Fruit fly (Drosophila melanogaster) whole organism, embryonic: ENCODE results near the gene Sap30.

Source experiments
- ATbp ChIP-seq: fragments of 200-800 bp; sonication (Bioruptor generic); optimal IDR thresholded peaks from 2 replicates; lab custom pipeline; 2017; ENCODE audit warnings: missing biosample characterization, mild to moderate bottlenecking, missing genetic modification characterization, missing genetic modification reagents
- Ada2b ChIP-seq: fragments of 200-800 bp; sonication (Bioruptor generic); IDR thresholded peaks from 2 replicates; pipeline ENCODE4 v1.3.6; 2022; ENCODE audit warnings: missing biosample characterization, missing genetic modification characterization
- CG10147 ChIP-seq: fragments of 200-800 bp; sonication (Bioruptor generic); optimal IDR thresholded peaks from 2 replicates; lab custom pipeline; 2019; ENCODE audit warnings: missing biosample characterization, mild to moderate bottlenecking, missing genetic modification characterization, moderate library complexity
- CG10267 ChIP-seq: fragments of 200-800 bp; sonication (Bioruptor generic); optimal IDR thresholded peaks from 2 replicates; lab custom pipeline; 2018; ENCODE audit warnings: missing biosample characterization, mild to moderate bottlenecking, missing genetic modification characterization, moderate library complexity
- CG10462 ChIP-seq: fragments of 200-800 bp; sonication (Bioruptor generic); optimal IDR thresholded peaks from 2 replicates; lab custom pipeline; 2016; ENCODE audit warnings: missing biosample characterization, missing genetic modification characterization
- CG11504 ChIP-seq: fragments of 200-800 bp; sonication (Bioruptor generic); optimal IDR thresholded peaks from 3 replicates; lab custom pipeline; 2019; ENCODE audit warnings: missing biosample characterization, mild to moderate bottlenecking, missing genetic modification characterization, moderate library complexity
- CG13123 ChIP-seq: fragments of 200-800 bp; sonication (Bioruptor generic); optimal IDR thresholded peaks from 2 replicates; lab custom pipeline; 2016; ENCODE audit warnings: missing biosample characterization, missing genetic modification characterization
- CG13287 ChIP-seq: fragments of 200-800 bp; sonication (Bioruptor generic); IDR thresholded peaks from 2 replicates; pipeline ENCODE4 v1.3.6; 2022; ENCODE audit warnings: missing biosample characterization, missing genetic modification characterization; ENCODE audit not compliant: partially characterized antibody
- CG1603 ChIP-seq: fragments of 200-800 bp; sonication (Bioruptor generic); optimal IDR thresholded peaks from 2 replicates; lab custom pipeline; 2019; ENCODE audit warnings: missing biosample characterization, mild to moderate bottlenecking, missing genetic modification characterization, moderate library complexity
- CG16815 ChIP-seq: fragments of 200-800 bp; sonication (Bioruptor generic); optimal IDR thresholded peaks from 3 replicates; lab custom pipeline; 2017; ENCODE audit warnings: missing biosample characterization, mild to moderate bottlenecking, missing genetic modification characterization
- CG17612 ChIP-seq: fragments of 200-800 bp; sonication (Bioruptor generic); IDR thresholded peaks from 2 replicates; pipeline ENCODE4 v1.3.6; 2022; ENCODE audit warnings: missing biosample characterization, missing genetic modification characterization
- CG18262 ChIP-seq: fragments of 200-800 bp; optimal IDR thresholded peaks from 3 replicates; lab custom pipeline; 2019; ENCODE audit warnings: missing biosample characterization, mild to moderate bottlenecking, missing genetic modification characterization, moderate library complexity
- CG2678 ChIP-seq: fragments of 200-800 bp; sonication (Bioruptor generic); optimal IDR thresholded peaks from 3 replicates; lab custom pipeline; 2019; ENCODE audit warnings: missing biosample characterization, mild to moderate bottlenecking, missing genetic modification characterization, moderate library complexity
- CG30403 ChIP-seq: fragments of 200-800 bp; sonication (Bioruptor generic); optimal IDR thresholded peaks from 3 replicates; lab custom pipeline; 2016; ENCODE audit warnings: missing biosample characterization, missing genetic modification characterization
- CG31441 ChIP-seq: fragments of 200-800 bp; sonication (Bioruptor generic); IDR thresholded peaks from 2 replicates; pipeline ENCODE4 v1.3.6; 2022; ENCODE audit warnings: missing biosample characterization, missing genetic modification characterization
- CG4282 ChIP-seq: fragments of 200-800 bp; sonication (Bioruptor generic); optimal IDR thresholded peaks from 2 replicates; lab custom pipeline; 2016; ENCODE audit warnings: missing biosample characterization, missing genetic modification characterization
- CG4404 ChIP-seq: fragments of 200-800 bp; sonication (Bioruptor generic); IDR thresholded peaks from 2 replicates; pipeline ENCODE4 v1.3.6; 2022; ENCODE audit warnings: missing biosample characterization, missing genetic modification characterization
- CG4730 ChIP-seq: fragments of 200-800 bp; sonication (Bioruptor generic); IDR thresholded peaks from 2 replicates; pipeline ENCODE4 v1.3.6; 2022; ENCODE audit warnings: missing biosample characterization, missing genetic modification characterization
- CG6689 ChIP-seq: fragments of 200-800 bp; sonication (Bioruptor generic); IDR thresholded peaks from 2 replicates; pipeline ENCODE4 v1.3.6; 2022; ENCODE audit warnings: missing biosample characterization, missing genetic modification characterization
- CG7745 ChIP-seq: fragments of 200-800 bp; sonication (Bioruptor generic); optimal IDR thresholded peaks from 2 replicates; lab custom pipeline; 2018; ENCODE audit warnings: missing biosample characterization, mild to moderate bottlenecking, missing genetic modification characterization, moderate library complexity
- CG7839 ChIP-seq: fragments of 200-800 bp; sonication (Bioruptor generic); optimal IDR thresholded peaks from 3 replicates; lab custom pipeline; 2018; ENCODE audit warnings: missing biosample characterization, mild to moderate bottlenecking, missing genetic modification characterization, moderate library complexity
- CG9437 ChIP-seq: fragments of 200-800 bp; sonication (Bioruptor generic); optimal IDR thresholded peaks from 2 replicates; lab custom pipeline; 2018; ENCODE audit warnings: missing biosample characterization, mild to moderate bottlenecking, missing genetic modification characterization
- CHES-1-like ChIP-seq: fragments of 200-800 bp; sonication (Bioruptor generic); optimal IDR thresholded peaks from 2 replicates; lab custom pipeline; 2016; ENCODE audit warnings: missing biosample characterization, missing genetic modification characterization
- Eip74EF ChIP-seq, 2 experiments: fragments of 200-800 bp in 1 of 2; fragments of >200 bp in 1 of 2; sonication (Bioruptor generic) in 1 of 2; optimal IDR thresholded peaks; 2 replicates each; lab custom pipeline; 2017 to 2019; ENCODE audit warnings: missing biosample characterization in 2 of 2, missing genetic modification characterization in 2 of 2, mild to moderate bottlenecking in 1 of 2, moderate library complexity in 1 of 2
- H2.0 ChIP-seq: fragments of 200-800 bp; sonication (Bioruptor generic); IDR thresholded peaks from 2 replicates; pipeline ENCODE4 v1.3.6; 2022; ENCODE audit warnings: missing biosample characterization, missing genetic modification characterization
- MBD-R2 ChIP-seq: fragments of 200-800 bp; sonication (Bioruptor generic); IDR thresholded peaks from 2 replicates; pipeline ENCODE4 v1.3.6; 2022; ENCODE audit warnings: missing biosample characterization, missing genetic modification characterization
- Neu2 ChIP-seq: fragments of 200-800 bp; sonication (Bioruptor generic); optimal IDR thresholded peaks from 3 replicates; lab custom pipeline; 2016; ENCODE audit warnings: missing biosample characterization, missing genetic modification characterization, borderline replicate concordance
- Nf-YC ChIP-seq: fragments of 200-800 bp; optimal IDR thresholded peaks from 3 replicates; lab custom pipeline; 2019; ENCODE audit warnings: missing biosample characterization, mild to moderate bottlenecking, missing genetic modification characterization, moderate library complexity
- Sin3A ChIP-seq: fragments of >200 bp; optimal IDR thresholded peaks from 2 replicates; lab custom pipeline; 2018
- Sox102F ChIP-seq: fragments of 200-800 bp; sonication (Bioruptor generic); optimal IDR thresholded peaks from 2 replicates; lab custom pipeline; 2018; ENCODE audit warnings: missing biosample characterization, mild to moderate bottlenecking, missing genetic modification characterization, moderate library complexity
- bcd ChIP-seq: fragments of 200-800 bp; sonication (Bioruptor generic); optimal IDR thresholded peaks from 2 replicates; lab custom pipeline; 2017; ENCODE audit warnings: missing biosample characterization, mild to moderate bottlenecking, missing genetic modification characterization
- chinmo ChIP-seq: fragments of 200-800 bp; sonication (Bioruptor generic); IDR thresholded peaks from 4 replicates; pipeline ENCODE4 v1.3.6; 2022; ENCODE audit warnings: missing biosample characterization, missing genetic modification characterization; ENCODE audit not compliant: partially characterized antibody
- crp ChIP-seq, 2 experiments: fragments of 200-800 bp; sonication (Bioruptor generic); optimal IDR thresholded peaks; 2 replicates in 1 of 2; 3 replicates in 1 of 2; lab custom pipeline; 2017; ENCODE audit warnings: missing biosample characterization in 2 of 2, missing genetic modification characterization in 2 of 2, mild to moderate bottlenecking in 1 of 2, moderate library complexity in 1 of 2
- dmrt99B ChIP-seq: fragments of 200-800 bp; sonication (Bioruptor generic); optimal IDR thresholded peaks from 2 replicates; lab custom pipeline; 2018; ENCODE audit warnings: missing biosample characterization, mild to moderate bottlenecking, missing genetic modification characterization, moderate library complexity
- gem ChIP-seq: fragments of 200-800 bp; sonication (Bioruptor generic); optimal IDR thresholded peaks from 2 replicates; lab custom pipeline; 2019; ENCODE audit warnings: missing biosample characterization, mild to moderate bottlenecking, missing genetic modification characterization, moderate library complexity
- grau ChIP-seq: fragments of 200-800 bp; optimal IDR thresholded peaks from 3 replicates; lab custom pipeline; 2019; ENCODE audit warnings: missing biosample characterization, mild to moderate bottlenecking, missing genetic modification characterization, moderate library complexity
- hkb ChIP-seq, 2 experiments: fragments of 200-800 bp in 1 of 2; fragments of >200 bp in 1 of 2; sonication (Bioruptor generic) in 1 of 2; IDR thresholded peaks in 1 of 2; optimal IDR thresholded peaks in 1 of 2; 2 replicates each; pipeline versions ENCODE4 v1.3.6 to Lab custom; 2017 to 2022; ENCODE audit warnings: missing biosample characterization in 1 of 2, missing genetic modification characterization in 1 of 2
- jing ChIP-seq: fragments of 200-800 bp; sonication (Bioruptor generic); optimal IDR thresholded peaks from 2 replicates; lab custom pipeline; 2018; ENCODE audit warnings: missing biosample characterization, mild to moderate bottlenecking, missing genetic modification characterization
- nau ChIP-seq: fragments of 200-800 bp; sonication (Bioruptor generic); optimal IDR thresholded peaks from 3 replicates; lab custom pipeline; 2017; ENCODE audit warnings: missing biosample characterization, mild to moderate bottlenecking, missing genetic modification characterization, missing genetic modification reagents
- phol ChIP-seq: fragments of 200-800 bp; sonication (Bioruptor generic); optimal IDR thresholded peaks from 3 replicates; lab custom pipeline; 2018; ENCODE audit warnings: missing biosample characterization, mild to moderate bottlenecking, missing genetic modification characterization, moderate library complexity
- prd ChIP-seq, 3 experiments: fragments of >200 bp in 2 of 3; fragments of 200-800 bp in 1 of 3; sonication (Bioruptor generic) in 1 of 3; optimal IDR thresholded peaks in 2 of 3; IDR thresholded peaks in 1 of 3; 2 replicates in 2 of 3; 3 replicates in 1 of 3; pipeline versions ENCODE4 v1.3.6 to Lab custom; 2017 to 2022; ENCODE audit warnings: missing biosample characterization in 1 of 3, missing genetic modification characterization in 1 of 3
- slbo ChIP-seq: fragments of 200-800 bp; sonication (Bioruptor generic); IDR thresholded peaks from 2 replicates; pipeline ENCODE4 v1.3.6; 2022; ENCODE audit warnings: missing biosample characterization, missing genetic modification characterization
- slou ChIP-seq: fragments of 200-800 bp; sonication (Bioruptor generic); optimal IDR thresholded peaks from 3 replicates; lab custom pipeline; 2016; ENCODE audit warnings: missing biosample characterization, missing genetic modification characterization
- tin ChIP-seq: fragments of 200-800 bp; sonication (Bioruptor generic); optimal IDR thresholded peaks from 3 replicates; lab custom pipeline; 2016; ENCODE audit warnings: missing biosample characterization, missing genetic modification characterization
- tio ChIP-seq: fragments of 200-800 bp; sonication (Bioruptor generic); optimal IDR thresholded peaks from 2 replicates; lab custom pipeline; 2017; ENCODE audit warnings: missing biosample characterization, missing genetic modification characterization, inconsistent platforms
- trh ChIP-seq: fragments of 200-800 bp; sonication (Bioruptor generic); optimal IDR thresholded peaks from 2 replicates; lab custom pipeline; 2016; ENCODE audit warnings: missing biosample characterization, missing genetic modification characterization
- twi ChIP-seq: fragments of 200-800 bp; optimal IDR thresholded peaks from 2 replicates; lab custom pipeline; 2019; ENCODE audit warnings: missing biosample characterization, mild to moderate bottlenecking, missing genetic modification characterization, moderate library complexity
- yki ChIP-seq: fragments of >200 bp; optimal IDR thresholded peaks from 3 replicates; lab custom pipeline; 2018

Sap30 gene

DNA sequence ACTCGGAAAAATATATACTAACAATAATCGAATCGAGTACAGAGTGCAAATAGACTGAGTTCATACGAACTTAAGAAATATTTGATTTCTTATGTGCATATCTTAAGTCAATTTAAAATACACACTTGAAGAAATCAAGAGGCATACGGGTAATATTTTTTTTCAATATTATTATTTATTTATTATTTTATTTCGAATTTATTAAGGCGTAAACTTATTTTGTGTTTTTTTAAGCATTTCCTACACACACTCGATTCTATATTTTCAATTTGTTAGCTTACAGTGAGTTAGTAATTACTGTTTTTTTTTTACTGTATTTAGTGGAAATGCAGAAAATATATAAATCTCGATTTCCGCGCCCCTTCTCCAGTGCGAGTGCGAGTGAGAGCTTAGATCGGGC is 26.1 kb downstream of the Sap30 start (continued):
- TF ChIP-seq chinmo (GFP tag; lab: Robert Waterston, UW) (no peak), Nf-YC (tag; lab: Kevin White, UChicago) (peak; percentile 8), hkb (optimal IDR thresholded peaks at IDR 0.05; lab: Kevin White, UChicago) (no peak), hkb (GFP tag; IDR thresholded peaks at IDR 0.05; lab: Robert Waterston, UW) (peak; percentile 32; the same call in 1 of the 2 replicates), Eip74EF (GFP tag; optimal IDR thresholded peaks at IDR 0.05; lab: Kevin White, UChicago) (no peak), CG1603 (tag; lab: Kevin White, UChicago) (no peak), crp (GFP tag; optimal IDR thresholded peaks at IDR 0.05; lab: Kevin White, UChicago) (no peak), grau (tag; lab: Kevin White, UChicago) (peak; percentile 35), slbo (GFP tag; lab: Robert Waterston, UW) (peak; percentile 27; the same call in 1 of the 2 replicates), ATbp (GFP tag; lab: Kevin White, UChicago) (no peak), tio (no peak), CG6689 (GFP tag; lab: Robert Waterston, UW) (peak; percentile 57), CG11504 (tag; lab: Kevin White, UChicago) (peak; percentile 67), trh (GFP tag; lab: Kevin White, UChicago) (no peak), CG18262 (tag; lab: Kevin White, UChicago) (peak; percentile 37), Ada2b (GFP tag; lab: Robert Waterston, UW) (peak; percentile 47; the same call in 1 of the 2 replicates), CG4730 (GFP tag; lab: Robert Waterston, UW) (no peak), CG31441 (GFP tag; lab: Robert Waterston, UW) (peak; percentile 46; the same call in 1 of the 2 replicates), slou (GFP tag; lab: Kevin White, UChicago) (no peak), yki (no peak), CG4282 (GFP tag; lab: Kevin White, UChicago) (no peak), CG13287 (GFP tag; lab: Robert Waterston, UW) (no peak), CG9437 (GFP tag; lab: Kevin White, UChicago) (peak; percentile 7), twi (tag; lab: Kevin White, UChicago) (no peak), CG10267 (tag; lab: Kevin White, UChicago) (peak; percentile 14), MBD-R2 (GFP tag; lab: Robert Waterston, UW) (no peak), CG7745 (tag; lab: Kevin White, UChicago) (no peak), Sin3A (lab: Kevin White, UChicago) (no peak)
- TF ChIP-seq, all 482 proteins: peak for 65

DNA sequence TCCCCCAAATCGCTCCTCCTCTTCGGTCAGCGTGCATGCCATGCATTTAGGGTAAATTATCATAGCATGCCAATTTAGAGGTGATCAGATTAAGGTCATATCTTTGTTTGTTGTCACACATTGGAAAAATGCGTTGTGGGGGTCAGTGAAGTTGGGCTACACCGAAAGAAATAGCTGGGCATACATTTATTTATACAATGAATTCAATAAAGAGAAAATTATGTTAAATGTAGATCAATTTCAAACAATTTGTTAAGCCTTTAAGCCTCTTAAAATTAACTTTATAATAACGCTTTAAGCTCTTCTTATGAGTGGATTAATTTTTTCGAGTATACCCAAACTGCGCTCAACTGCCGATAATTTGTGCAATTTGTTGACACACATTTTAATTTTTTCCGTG is 27.3 kb downstream of the Sap30 start:
- TF ChIP-seq bcd (GFP tag; lab: Kevin White, UChicago) (peak; percentile 2), tin (GFP tag; lab: Kevin White, UChicago) (no peak), CG11504 (tag; lab: Kevin White, UChicago) (peak; percentile 37), Sox102F (GFP tag; lab: Kevin White, UChicago) (no peak), CG4404 (no peak), CG2678 (peak; percentile 4), CG17612 (GFP tag; lab: Robert Waterston, UW) (no peak), CHES-1-like (GFP tag; lab: Kevin White, UChicago) (no peak), nau (GFP tag; lab: Kevin White, UChicago) (no peak), Neu2 (no peak), gem (tag; lab: Kevin White, UChicago) (peak; percentile 15), CG30403 (GFP tag; lab: Kevin White, UChicago) (peak; percentile 3), dmrt99B (peak; percentile 46), CG10147 (GFP tag; lab: Kevin White, UChicago) (no peak), CG16815 (no peak), phol (tag; lab: Kevin White, UChicago) (peak; percentile 9), jing (GFP tag; lab: Kevin White, UChicago) (no peak), H2.0 (GFP tag; lab: Robert Waterston, UW) (no peak), grau (tag; lab: Kevin White, UChicago) (peak; percentile 31), chinmo (GFP tag; lab: Robert Waterston, UW) (no peak), CG13123 (GFP tag; lab: Kevin White, UChicago) (no peak), CG10462 (GFP tag; lab: Kevin White, UChicago) (no peak), CG7839 (peak; percentile 20), prd (optimal IDR thresholded peaks at IDR 0.05; lab: Kevin White, UChicago) (no peak), prd (GFP tag; IDR thresholded peaks at IDR 0.05; lab: Robert Waterston, UW) (0 out of 3 replicates have a peak, but pooled peaks have one; percentile 12)
